Fruit fly (Drosophila melanogaster): Measurements from ENCODE around the gene Ac76E.

DNA sequence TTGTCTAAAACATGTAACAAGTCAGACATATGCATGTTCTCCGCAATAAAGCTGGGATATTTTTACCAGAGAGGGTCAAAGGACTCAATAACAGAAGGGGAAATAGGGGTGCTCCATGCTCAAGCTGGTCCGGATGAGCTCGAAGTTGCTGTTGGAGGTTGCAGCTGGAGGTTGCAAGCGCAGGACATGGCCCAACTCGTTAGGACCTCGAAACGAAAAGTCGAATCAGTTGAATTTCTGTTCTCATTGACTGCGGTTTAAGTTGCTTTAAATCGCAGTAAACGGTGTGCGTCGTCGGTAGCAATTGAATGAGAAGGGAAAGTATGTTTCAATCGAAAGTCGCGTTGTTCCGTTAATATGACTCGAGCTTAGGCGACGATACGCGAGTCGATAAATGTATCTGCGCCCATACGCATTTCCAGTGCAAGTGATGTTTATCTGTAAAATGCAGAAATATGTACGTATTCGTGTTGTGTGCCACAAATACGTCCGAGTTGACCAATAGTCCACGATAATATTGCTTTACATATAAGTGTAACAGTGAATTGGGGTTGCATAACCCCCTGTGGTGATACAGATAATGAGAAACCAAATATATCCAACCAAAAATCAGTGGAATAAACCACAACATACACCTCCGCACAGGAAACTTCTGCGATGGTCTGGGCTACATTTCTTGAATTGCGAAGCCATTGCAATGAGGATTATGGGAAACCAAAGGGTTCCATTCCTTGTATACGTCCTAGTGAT is 66.1 kb downstream of the Ac76E start, which contains the start of gene kug:
- TF ChIP-seq usp (GFP tag; optimal IDR thresholded peaks at IDR 0.05): no peak
- TF ChIP-seq pan (optimal IDR thresholded peaks at IDR 0.05): no peak
- no peak for TF ChIP-seq Dll (optimal IDR thresholded peaks at IDR 0.05)
- no peak for TF ChIP-seq psq (optimal IDR thresholded peaks at IDR 0.05)
- no peak for TF ChIP-seq CG8478 (optimal IDR thresholded peaks at IDR 0.05)
- no peak for TF ChIP-seq EcR (GFP tag; optimal IDR thresholded peaks at IDR 0.05)
